Fruit fly (Drosophila melanogaster): Measurements from ENCODE around the gene RpL22.

Gene RpL22

dm6 chrX:772305-772986 is 7.5 kb upstream of the RpL22 start (continued):
- TF ChIP-seq oc (tag; optimal IDR thresholded peaks at IDR 0.05) (no peak), CG17829 (tag; optimal IDR thresholded peaks at IDR 0.05) (no peak), Sox100B (GFP tag; optimal IDR thresholded peaks at IDR 0.05) (peak; percentile 40), Spps (tag; optimal IDR thresholded peaks at IDR 0.05) (no peak), CG8765 (GFP tag; IDR thresholded peaks at IDR 0.05) (no peak), Atf-2 (GFP tag; optimal IDR thresholded peaks at IDR 0.05) (no peak), Asciz (GFP tag; optimal IDR thresholded peaks at IDR 0.05) (peak; percentile 31), slp2 (GFP tag; optimal IDR thresholded peaks at IDR 0.05) (no peak), CG14014 (GFP tag; IDR thresholded peaks at IDR 0.05) (no peak)

- TF ChIP-seq chif (GFP tag; optimal IDR thresholded peaks at IDR 0.05), result peak; percentile 1 to 58
- peak; percentile 42 for TF ChIP-seq Oli (tag; optimal IDR thresholded peaks at IDR 0.05)
- peak; percentile 53 for TF ChIP-seq az2 (GFP tag; optimal IDR thresholded peaks at IDR 0.05)
- peak; percentile 14 for TF ChIP-seq CG10654 (GFP tag; optimal IDR thresholded peaks at IDR 0.05)
- no peak for TF ChIP-seq CG13894 (tag; optimal IDR thresholded peaks at IDR 0.05)
- peak; percentile 14 for TF ChIP-seq CG7786 (GFP tag; optimal IDR thresholded peaks at IDR 0.05)
- TF ChIP-seq tgo (GFP tag; IDR thresholded peaks at IDR 0.05), result no peak
- 0 out of 4 replicates have a peak, but pooled peaks have one; percentile 2 for TF ChIP-seq Gug (GFP tag; IDR thresholded peaks at IDR 0.05)
- no peak for TF ChIP-seq pho (GFP tag; optimal IDR thresholded peaks at IDR 0.05)
- TF ChIP-seq Kr (GFP tag; optimal IDR thresholded peaks at IDR 0.05), result peak; percentile 2
- TF ChIP-seq Bdp1 (GFP tag; optimal IDR thresholded peaks at IDR 0.05), result no peak
- TF ChIP-seq CG30020 (tag; optimal IDR thresholded peaks at IDR 0.05), result no peak
- TF ChIP-seq ara (GFP tag; IDR thresholded peaks at IDR 0.05), result peak; percentile 59
- TF ChIP-seq ap (GFP tag; IDR thresholded peaks at IDR 0.05), result 0 out of 2 replicates have a peak, but pooled peaks have one; percentile 15
- TF ChIP-seq CG12071 (GFP tag; optimal IDR thresholded peaks at IDR 0.05), result peak; percentile 24
- peak; percentile 45 for TF ChIP-seq CG4820 (GFP tag; optimal IDR thresholded peaks at IDR 0.05)
- peak; percentile 34 for TF ChIP-seq CG17359 (tag; optimal IDR thresholded peaks at IDR 0.05)
- TF ChIP-seq Atf-2 (GFP tag; optimal IDR thresholded peaks at IDR 0.05), result peak; percentile 7
- peak; percentile 30 for TF ChIP-seq zen (tag; optimal IDR thresholded peaks at IDR 0.05)
- TF ChIP-seq fru (optimal IDR thresholded peaks at IDR 0.05), result no peak
- peak; percentile 35 for TF ChIP-seq pum (GFP tag; optimal IDR thresholded peaks at IDR 0.05)
- TF ChIP-seq CG9932 (GFP tag; IDR thresholded peaks at IDR 0.05), result no peak
- no peak for TF ChIP-seq Tbp (GFP tag; optimal IDR thresholded peaks at IDR 0.05)
- peak; percentile 69 for TF ChIP-seq gem (tag; optimal IDR thresholded peaks at IDR 0.05)
- TF ChIP-seq Ets65A (GFP tag), result peak; percentile 68
- peak; percentile 31 for TF ChIP-seq CG30403 (GFP tag; optimal IDR thresholded peaks at IDR 0.05)
- TF ChIP-seq Ssrp (tag; optimal IDR thresholded peaks at IDR 0.05), result peak; percentile 0
- TF ChIP-seq CG10959 (GFP tag; IDR thresholded peaks at IDR 0.05), result peak; percentile 41; the same call in 1 of the 2 replicates
- no peak for TF ChIP-seq scrt (GFP tag; optimal IDR thresholded peaks at IDR 0.05)
- peak; percentile 23 for TF ChIP-seq CG16815 (GFP tag; optimal IDR thresholded peaks at IDR 0.05)
- TF ChIP-seq vvl (GFP tag; IDR thresholded peaks at IDR 0.05), result 0 out of 2 replicates have a peak, but pooled peaks have one; percentile 22
- TF ChIP-seq Ptx1 (GFP tag; IDR thresholded peaks at IDR 0.05), result 0 out of 2 replicates have a peak, but pooled peaks have one; percentile 41
- TF ChIP-seq Hr3 (GFP tag; optimal IDR thresholded peaks at IDR 0.05), result peak; percentile 12
- peak; percentile 63; the same call in 1 of the 3 replicates for TF ChIP-seq ci (GFP tag; IDR thresholded peaks at IDR 0.05)
- peak; percentile 21 for TF ChIP-seq CG8944 (GFP tag; optimal IDR thresholded peaks at IDR 0.05)
- no peak for TF ChIP-seq Hmx (GFP tag; optimal IDR thresholded peaks at IDR 0.05)
- TF ChIP-seq salm (tag; optimal IDR thresholded peaks at IDR 0.05), result no peak
- peak; percentile 2 for TF ChIP-seq CG16863 (GFP tag; optimal IDR thresholded peaks at IDR 0.05)
- peak; percentile 83 for TF ChIP-seq Med (GFP tag)
- peak; percentile 22 for TF ChIP-seq grau (tag; optimal IDR thresholded peaks at IDR 0.05)
Measured at dm6 chrX:771431-772064, 6.6 kb upstream of the RpL22 start.
